Worm (Caenorhabditis elegans) whole organism, early embryonic: ENCODE data around the gene C42C1.19.

Experiments
- B0310.2 ChIP-seq: sonication (generic microtip); optimal IDR thresholded peaks from 2 replicates; lab custom pipeline; 2016; ENCODE audit warnings: mild to moderate bottlenecking, missing genetic modification characterization, missing compliant biosample characterization
- F13C5.2 ChIP-seq: sonication (generic microtip); optimal IDR thresholded peaks from 2 replicates; lab custom pipeline; 2017; ENCODE audit warnings: mild to moderate bottlenecking, missing genetic modification characterization, inconsistent platforms, missing compliant biosample characterization
- ama-1 ChIP-seq: fragments of 150-350 bp; optimal IDR thresholded peaks from 2 replicates; lab custom pipeline; 2014
- ceh-13 ChIP-seq: fragments of 200-800 bp; sonication (Bioruptor generic); optimal IDR thresholded peaks from 2 replicates; lab custom pipeline; 2018; ENCODE audit warnings: mild to moderate bottlenecking, missing genetic modification characterization, missing compliant biosample characterization
- ets-7 ChIP-seq: sonication (generic microtip); optimal IDR thresholded peaks from 2 replicates; lab custom pipeline; 2016; ENCODE audit warnings: missing genotype, missing genetic modification characterization, missing compliant biosample characterization
- flt-1 ChIP-seq: fragments of 200-800 bp; sonication (Bioruptor generic); IDR thresholded peaks from 2 replicates; pipeline ENCODE4 v1.3.6; 2022; ENCODE audit warnings: missing genetic modification characterization, missing compliant biosample characterization
- hmbx-1 ChIP-seq: sonication (generic microtip); optimal IDR thresholded peaks from 2 replicates; lab custom pipeline; 2016; ENCODE audit warnings: mild to moderate bottlenecking, missing genetic modification characterization, missing compliant biosample characterization
- hnd-1 ChIP-seq: sonication (generic microtip); optimal IDR thresholded peaks from 2 replicates; lab custom pipeline; 2016; ENCODE audit warnings: missing genetic modification characterization, missing compliant biosample characterization
- pes-1 ChIP-seq: fragments of 200-800 bp; sonication (Bioruptor generic); IDR thresholded peaks from 2 replicates; pipeline ENCODE4 v1.3.6; 2022; ENCODE audit warnings: missing genetic modification reagents, missing genetic modification characterization, missing compliant biosample characterization
- sea-1 ChIP-seq: fragments of 200-800 bp; sonication (Bioruptor generic); conservative IDR thresholded peaks from 2 replicates; pipeline ENCODE4 v1.3.6; 2022; ENCODE audit warnings: missing genetic modification characterization, missing compliant biosample characterization
- tbx-11 ChIP-seq: fragments of 200-800 bp; sonication (Bioruptor generic); IDR thresholded peaks from 2 replicates; pipeline ENCODE4 v1.3.6; 2022; ENCODE audit warnings: missing genetic modification characterization, missing compliant biosample characterization
- tbx-37 ChIP-seq: fragments of 200-800 bp; sonication (Bioruptor generic); conservative IDR thresholded peaks from 2 replicates; pipeline ENCODE4 v1.3.6; 2022; ENCODE audit warnings: missing genetic modification reagents, missing genetic modification characterization, missing compliant biosample characterization
- tra-4 ChIP-seq: sonication (generic microtip); optimal IDR thresholded peaks from 2 replicates; lab custom pipeline; 2017; ENCODE audit warnings: missing genetic modification characterization, missing compliant biosample characterization

DNA sequence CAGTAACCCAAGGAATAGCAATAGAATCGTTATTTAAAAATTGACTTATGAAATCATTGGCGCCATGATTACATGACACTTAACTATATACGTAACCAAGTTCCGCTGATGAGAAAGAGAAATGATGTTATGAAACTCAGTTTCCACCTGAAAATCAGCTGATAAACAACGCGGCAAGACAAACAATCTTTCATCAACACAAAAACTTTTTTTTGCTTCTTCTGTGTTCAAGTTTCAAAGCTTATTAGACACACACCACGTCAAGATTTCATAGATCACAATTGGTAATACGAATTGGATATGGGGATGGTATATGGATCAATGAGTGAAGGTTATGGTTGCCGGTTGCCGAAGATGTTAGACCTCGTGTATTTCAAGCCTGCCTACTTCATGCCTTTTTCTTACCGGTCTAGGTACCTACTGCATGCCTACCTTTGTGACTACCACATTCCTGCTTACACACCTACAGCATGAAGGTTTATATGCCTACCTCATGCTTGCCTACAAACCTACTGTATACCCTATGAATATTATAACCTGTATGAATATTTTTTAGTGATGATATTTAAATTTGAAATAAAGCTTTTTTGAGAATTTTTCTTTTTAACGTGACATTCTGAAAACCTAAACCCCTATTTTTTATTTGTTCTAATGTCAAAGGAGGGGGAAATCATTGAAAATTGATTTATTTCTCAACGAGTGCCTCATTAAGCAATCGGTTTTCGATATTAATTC lies 54.5 kb downstream of the C42C1.19 start, which contains the start of the genes F19B6.10 and wht-5:
- TF ChIP-seq flt-1 (GFP tag; lab: Robert Waterston, UW), result no peak
- no peak for TF ChIP-seq ceh-13 (GFP tag; lab: Kevin White, UChicago)
- TF ChIP-seq F13C5.2 (tag; lab: Kevin White, UChicago), result no peak
- no peak for TF ChIP-seq tbx-11
- no peak for TF ChIP-seq hmbx-1 (tag; lab: Kevin White, UChicago)
- no peak for TF ChIP-seq tbx-37
- TF ChIP-seq ama-1 (lab: Kevin White, UChicago), result no peak
- no peak for TF ChIP-seq B0310.2
- TF ChIP-seq pes-1 (GFP tag; lab: Robert Waterston, UW), result no peak
- TF ChIP-seq tra-4 (tag; lab: Kevin White, UChicago), result no peak
- no peak for TF ChIP-seq hnd-1 (tag; lab: Kevin White, UChicago)
- no peak for TF ChIP-seq sea-1 (GFP tag; lab: Robert Waterston, UW)
- no peak for TF ChIP-seq ets-7
